In the genomic region with DNA sequence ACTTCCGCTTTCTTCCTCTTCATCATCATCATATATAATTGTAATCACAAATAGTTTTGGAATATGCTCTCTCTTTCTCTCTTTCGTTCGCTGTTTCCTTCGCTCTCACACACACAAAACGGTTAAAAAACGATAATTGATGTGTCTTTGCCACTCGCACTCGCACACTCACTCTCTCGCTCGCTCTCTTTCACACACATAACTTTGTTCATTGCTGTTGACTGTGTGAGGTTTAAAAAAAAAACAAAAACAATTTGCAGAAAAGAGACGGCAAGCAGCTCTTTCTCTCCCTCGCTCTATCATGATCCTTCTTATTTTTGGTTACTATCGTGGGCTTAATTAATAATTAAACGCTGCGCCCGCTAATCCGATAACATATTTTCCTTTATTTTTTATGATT, we compare ENCODE assay signal across 1 fruit fly cellular context.
TF ChIP-seq lines count a peak whose summit lies in the region.

No protein-coding gene starts in this region.

TF ChIP-seq in whole organism, embryonic, 481 proteins besides CTCF, POLR2A, EP300 and RAD21 (continued from another document):
- no peak for TF ChIP-seq Sry-β (GFP tag; optimal IDR thresholded peaks at IDR 0.05; lab: Kevin White, UChicago)
- TF ChIP-seq ttk (GFP tag; IDR thresholded peaks at IDR 0.05; lab: Robert Waterston, UW), result no peak
- peak; percentile 91 for TF ChIP-seq exex (tag; optimal IDR thresholded peaks at IDR 0.05; lab: Kevin White, UChicago)
- TF ChIP-seq CG8290 (GFP tag; optimal IDR thresholded peaks at IDR 0.05; lab: Kevin White, UChicago), result peak; percentile 48
- TF ChIP-seq CG8290 (tag; optimal IDR thresholded peaks at IDR 0.05; lab: Kevin White, UChicago), result peak in 1 of 2 experiments; percentile 26
- TF ChIP-seq CG8944 (GFP tag; optimal IDR thresholded peaks at IDR 0.05; lab: Kevin White, UChicago), result no peak
- TF ChIP-seq CG32772 (GFP tag; IDR thresholded peaks at IDR 0.05; lab: Robert Waterston, UW), result 0 out of 2 replicates have a peak, but pooled peaks have one; percentile 11
- TF ChIP-seq CG10321 (GFP tag; IDR thresholded peaks at IDR 0.05; lab: Robert Waterston, UW), result peak; percentile 78
- no peak for TF ChIP-seq nau (GFP tag; optimal IDR thresholded peaks at IDR 0.05; lab: Kevin White, UChicago)
- no peak for TF ChIP-seq CG10431 (GFP tag; optimal IDR thresholded peaks at IDR 0.05; lab: Kevin White, UChicago)
- no peak for TF ChIP-seq chn (GFP tag; optimal IDR thresholded peaks at IDR 0.05; lab: Kevin White, UChicago)
- TF ChIP-seq slp2 (GFP tag; optimal IDR thresholded peaks at IDR 0.05; lab: Kevin White, UChicago), result no peak
- no peak for TF ChIP-seq wek (GFP tag; optimal IDR thresholded peaks at IDR 0.05; lab: Kevin White, UChicago)
- TF ChIP-seq Scr (GFP tag; IDR thresholded peaks at IDR 0.05; lab: Robert Waterston, UW; ENCODE audit: partially characterized antibody), result 0 out of 2 replicates have a peak, but pooled peaks have one; percentile 23
- TF ChIP-seq CG7839 (tag; optimal IDR thresholded peaks at IDR 0.05; lab: Kevin White, UChicago), result no peak
- no peak for TF ChIP-seq psq (GFP tag; optimal IDR thresholded peaks at IDR 0.05; lab: Kevin White, UChicago)
- TF ChIP-seq sob (GFP tag; IDR thresholded peaks at IDR 0.05; lab: Robert Waterston, UW), result 0 out of 2 replicates have a peak, but pooled peaks have one; percentile 16
- TF ChIP-seq Med (GFP tag; lab: Kevin White, UChicago), result peak; percentile 10
- TF ChIP-seq CG6654 (GFP tag; optimal IDR thresholded peaks at IDR 0.05; lab: Kevin White, UChicago), result no peak
- TF ChIP-seq Usf (GFP tag; optimal IDR thresholded peaks at IDR 0.05; lab: Kevin White, UChicago), result no peak
